Worm (Caenorhabditis elegans): ENCODE data around the gene noca-2.

ce11 chrX:11665522-11666017, 1.4 kb upstream of the noca-2 start:
- TF ChIP-seq lin-39 (tag; optimal IDR thresholded peaks at IDR 0.05) (no peak), ama-1 (optimal IDR thresholded peaks at IDR 0.05) (no peak), T26A8.4 (GFP tag; IDR thresholded peaks at IDR 0.05) (no peak), nhr-10 (tag; optimal IDR thresholded peaks at IDR 0.05) (no peak)

Data from whole organism, L4 larva.